Worm (Caenorhabditis elegans): Measurements from ENCODE around the gene adk-1.

Gene adk-1

ce11 chrIV:11174772-11175171, 35.9 kb downstream of the adk-1 start:
- TF ChIP-seq W03F9.2 (tag; optimal IDR thresholded peaks at IDR 0.05) (no peak), him-1 (tag; optimal IDR thresholded peaks at IDR 0.05) (no peak), dao-5 (tag; optimal IDR thresholded peaks at IDR 0.05) (no peak)

- TF ChIP-seq him-1 (tag; optimal IDR thresholded peaks at IDR 0.05): no peak
- TF ChIP-seq dao-5 (tag; optimal IDR thresholded peaks at IDR 0.05): no peak
- TF ChIP-seq W03F9.2 (tag; optimal IDR thresholded peaks at IDR 0.05): no peak
These were observed 41.0 kb downstream of the adk-1 start, which contains the start of gene nhr-67 for ce11 chrIV:11169652-11170051. nhr-67 (plus strand) TSS chrIV:11169748.

- TF ChIP-seq W03F9.2 (tag; optimal IDR thresholded peaks at IDR 0.05) (no peak), dao-5 (tag; optimal IDR thresholded peaks at IDR 0.05) (no peak), him-1 (tag; optimal IDR thresholded peaks at IDR 0.05) (no peak)
These were observed 45.8 kb downstream of the adk-1 start, which contains the start of gene C08F8.6 for ce11 chrIV:11164831-11165230. C08F8.6 (minus strand) TSS chrIV:11164931.

ce11 chrIV:11162451-11162850, 48.2 kb downstream of the adk-1 start, which contains the start of gene fbxb-9:
fbxb-9 (minus strand) TSS chrIV:11162551.
- TF ChIP-seq W03F9.2 (tag; optimal IDR thresholded peaks at IDR 0.05) (no peak), dao-5 (tag; optimal IDR thresholded peaks at IDR 0.05) (no peak), him-1 (tag; optimal IDR thresholded peaks at IDR 0.05) (no peak)

ce11 chrIV:11160707-11161106, 49.9 kb downstream of the adk-1 start, which contains the start of gene C08F8.15:
C08F8.15 (minus strand) TSS chrIV:11160807.
- TF ChIP-seq W03F9.2 (tag; optimal IDR thresholded peaks at IDR 0.05) (no peak), him-1 (tag; optimal IDR thresholded peaks at IDR 0.05) (no peak), dao-5 (tag; optimal IDR thresholded peaks at IDR 0.05) (no peak)

ce11 chrIV:11159886-11160285, 50.7 kb downstream of the adk-1 start, which contains the start of gene mboa-4:
mboa-4 (minus strand) TSS chrIV:11159986.
- TF ChIP-seq W03F9.2 (tag; optimal IDR thresholded peaks at IDR 0.05): no peak
- TF ChIP-seq him-1 (tag; optimal IDR thresholded peaks at IDR 0.05): no peak
- no peak for TF ChIP-seq dao-5 (tag; optimal IDR thresholded peaks at IDR 0.05)

Measured in whole organism, L4/young adult.